Worm (Caenorhabditis elegans) whole organism, midembryonic: ENCODE data around the gene C01C10.2.

ENCODE experiments used
- cog-1 ChIP-seq: sonication (generic microtip); optimal IDR thresholded peaks from 2 replicates; lab custom pipeline; 2016; ENCODE audit warnings: missing genetic modification characterization, missing compliant biosample characterization
- flt-1 ChIP-seq: fragments of 200-800 bp; sonication (Bioruptor generic); IDR thresholded peaks from 2 replicates; pipeline ENCODE4 v1.3.6; 2022; ENCODE audit warnings: missing genetic modification characterization, missing compliant biosample characterization

ce11 chrX:7415420-7415819, 22.5 kb downstream of the C01C10.2 start, which contains the start of gene C10A4.7:
- TF ChIP-seq flt-1 (GFP tag; lab: Robert Waterston, UW) (no peak), cog-1 (tag; lab: Kevin White, UChicago) (no peak)
